Worm (Caenorhabditis elegans) whole organism, L4 larva: ENCODE data around the gene ttn-1.

Experiments
- F10B5.3 ChIP-seq: sonication (generic microtip); optimal IDR thresholded peaks from 2 replicates; lab custom pipeline; 2016; ENCODE audit warnings: mild to moderate bottlenecking, missing genetic modification characterization, missing compliant biosample characterization
- F44E2.7 ChIP-seq: fragments of 200-800 bp; sonication (Bioruptor generic); IDR thresholded peaks from 2 replicates; pipeline ENCODE4 v2.1.2; 2022; ENCODE audit warnings: missing genetic modification characterization, missing compliant biosample characterization
- F49E8.2 ChIP-seq: sonication (generic microtip); optimal IDR thresholded peaks from 2 replicates; lab custom pipeline; 2016; ENCODE audit warnings: missing compliant biosample characterization, mild to moderate bottlenecking, missing genetic modification characterization, borderline replicate concordance
- Y105C5A.15 ChIP-seq: fragments of 200-800 bp; sonication (Bioruptor generic); IDR thresholded peaks from 2 replicates; pipeline ENCODE4 v1.3.6; 2022; ENCODE audit warnings: missing genetic modification characterization, missing compliant biosample characterization
- Y48G9A.11 ChIP-seq: fragments of 200-800 bp; sonication (Bioruptor generic); IDR thresholded peaks from 2 replicates; pipeline ENCODE4 v1.3.6; 2022; ENCODE audit warnings: missing genetic modification reagents, missing genetic modification characterization, missing compliant biosample characterization
- Y75B8A.6 ChIP-seq: fragments of 200-800 bp; sonication (Bioruptor generic); IDR thresholded peaks from 2 replicates; pipeline ENCODE4 v1.3.6; 2022; ENCODE audit warnings: missing genetic modification reagents, missing genetic modification characterization, missing compliant biosample characterization
- ama-1 ChIP-seq: fragments of 150-350 bp; optimal IDR thresholded peaks from 2 replicates; lab custom pipeline; 2014; ENCODE audit warnings: inconsistent platforms, mixed read lengths
- arid-1 ChIP-seq: fragments of 200-800 bp; sonication (Bioruptor generic); conservative IDR thresholded peaks from 2 replicates; pipeline ENCODE4 v1.3.6; 2022; ENCODE audit warnings: missing genetic modification reagents, missing genetic modification characterization, missing compliant biosample characterization
- ceh-20 ChIP-seq: fragments of 200-800 bp; sonication (Bioruptor generic); IDR thresholded peaks from 2 replicates; pipeline ENCODE4 v1.3.6; 2022; ENCODE audit warnings: missing genetic modification reagents, missing genetic modification characterization, missing compliant biosample characterization
- ceh-62 ChIP-seq: sonication (generic microtip); optimal IDR thresholded peaks from 2 replicates; lab custom pipeline; 2017; ENCODE audit warnings: missing biosample characterization, missing genetic modification characterization
- daf-19 ChIP-seq: fragments of 200-800 bp; sonication (Bioruptor generic); conservative IDR thresholded peaks from 2 replicates; pipeline ENCODE4 v1.3.6; 2022; ENCODE audit warnings: missing genetic modification characterization, missing compliant biosample characterization
- dmd-6 ChIP-seq: fragments of 200-800 bp; sonication (Bioruptor generic); IDR thresholded peaks from 2 replicates; pipeline ENCODE4 v1.3.6; 2022; ENCODE audit warnings: missing genetic modification reagents, missing genetic modification characterization, missing compliant biosample characterization
- dmd-8 ChIP-seq: fragments of 200-800 bp; sonication (Bioruptor generic); IDR thresholded peaks from 2 replicates; pipeline ENCODE4 v1.3.6; 2022; ENCODE audit warnings: missing genetic modification characterization, missing compliant biosample characterization
- dmd-9 ChIP-seq: fragments of 200-800 bp; sonication (Bioruptor generic); IDR thresholded peaks from 2 replicates; pipeline ENCODE4 v1.3.6; 2022; ENCODE audit warnings: missing genetic modification reagents, missing genetic modification characterization, missing compliant biosample characterization
- dpl-1 ChIP-seq: fragments of 150-350 bp; optimal IDR thresholded peaks from 2 replicates; lab custom pipeline; 2014; ENCODE audit warnings: missing biosample characterization, missing genetic modification reagents, missing genetic modification characterization
- duxl-1 ChIP-seq: sonication (generic microtip); optimal IDR thresholded peaks from 2 replicates; lab custom pipeline; 2016; ENCODE audit warnings: mild to moderate bottlenecking, missing genetic modification characterization, moderate library complexity, missing compliant biosample characterization; ENCODE audit not compliant: poor library complexity
- fkh-10 ChIP-seq: fragments of 150-350 bp; optimal IDR thresholded peaks from 2 replicates; lab custom pipeline; 2014; ENCODE audit warnings: missing biosample characterization, missing genetic modification reagents, missing genetic modification characterization
- lin-15B ChIP-seq: fragments of 150-350 bp; sonication (generic microtip); optimal IDR thresholded peaks from 3 replicates; lab custom pipeline; 2014; ENCODE audit warnings: missing biosample characterization, missing genetic modification characterization
- lin-29 ChIP-seq: fragments of 200-800 bp; sonication (Bioruptor generic); IDR thresholded peaks from 2 replicates; pipeline ENCODE4 v1.3.6; 2022; ENCODE audit warnings: missing genetic modification reagents, missing genetic modification characterization, missing compliant biosample characterization
- lin-38 ChIP-seq: fragments of 200-800 bp; sonication (Bioruptor generic); IDR thresholded peaks from 2 replicates; pipeline ENCODE4 v1.3.6; 2022; ENCODE audit warnings: missing genetic modification reagents, missing genetic modification characterization, missing compliant biosample characterization
- lir-3 ChIP-seq: sonication (generic microtip); optimal IDR thresholded peaks from 2 replicates; lab custom pipeline; 2016; ENCODE audit warnings: mild to moderate bottlenecking, missing genetic modification characterization, missing compliant biosample characterization
- madf-9 ChIP-seq: fragments of 200-800 bp; sonication (Bioruptor generic); conservative IDR thresholded peaks from 2 replicates; pipeline ENCODE4 v1.3.6; 2022; ENCODE audit warnings: missing genetic modification reagents, missing genetic modification characterization, missing compliant biosample characterization
- mdt-29 ChIP-seq: fragments of 200-800 bp; sonication (Bioruptor generic); IDR thresholded peaks from 2 replicates; pipeline ENCODE4 v1.3.6; 2022; ENCODE audit warnings: missing genetic modification reagents, missing genetic modification characterization, missing compliant biosample characterization
- mes-2 ChIP-seq: sonication (generic microtip); optimal IDR thresholded peaks from 2 replicates; lab custom pipeline; 2016; ENCODE audit warnings: missing genotype, mild to moderate bottlenecking, missing genetic modification characterization, missing compliant biosample characterization; ENCODE audit not compliant: poor library complexity, severe bottlenecking
- nhr-111 ChIP-seq: fragments of 200-800 bp; sonication (Bioruptor generic); optimal IDR thresholded peaks from 2 replicates; lab custom pipeline; 2018; ENCODE audit warnings: mild to moderate bottlenecking, missing genetic modification characterization, missing compliant biosample characterization
- nhr-237 ChIP-seq: sonication (generic microtip); optimal IDR thresholded peaks from 2 replicates; lab custom pipeline; 2017; ENCODE audit warnings: missing biosample characterization, missing genetic modification characterization
- nhr-25 ChIP-seq: sonication (generic microtip); optimal IDR thresholded peaks from 2 replicates; lab custom pipeline; 2017; ENCODE audit warnings: missing genetic modification characterization, mild to moderate bottlenecking, missing compliant biosample characterization, antibody characterized with exemption, moderate library complexity, borderline replicate concordance; ENCODE audit not compliant: insufficient read depth
- nhr-48 ChIP-seq: sonication (generic microtip); optimal IDR thresholded peaks from 2 replicates; lab custom pipeline; 2016; ENCODE audit warnings: mild to moderate bottlenecking, missing genetic modification characterization, missing compliant biosample characterization
- nhr-77 ChIP-seq: fragments of 150-350 bp; optimal IDR thresholded peaks from 2 replicates; lab custom pipeline; 2014; ENCODE audit warnings: missing biosample characterization, missing genetic modification characterization
- pha-4 ChIP-seq, 2 experiments: fragments of 150-350 bp in 1 of 2; fragments of 200-800 bp in 1 of 2; sonication (Bioruptor generic) in 1 of 2; IDR thresholded peaks in 1 of 2; optimal IDR thresholded peaks in 1 of 2; 2 replicates each; pipeline versions ENCODE4 v1.3.6 to Lab custom; 2014 to 2022; ENCODE audit warnings: missing genetic modification characterization in 2 of 2, missing genetic modification reagents in 2 of 2, missing biosample characterization in 1 of 2, missing compliant biosample characterization in 1 of 2
- php-3 ChIP-seq: fragments of 200-800 bp; sonication (Bioruptor generic); IDR thresholded peaks from 2 replicates; pipeline ENCODE4 v1.3.6; 2022; ENCODE audit warnings: missing genetic modification reagents, missing genetic modification characterization, missing compliant biosample characterization
- pqm-1 ChIP-seq: sonication (generic microtip); optimal IDR thresholded peaks from 2 replicates; lab custom pipeline; 2017; ENCODE audit warnings: missing biosample characterization, missing genetic modification characterization
- rbr-2 ChIP-seq: sonication (generic microtip); optimal IDR thresholded peaks from 2 replicates; lab custom pipeline; 2016; ENCODE audit warnings: missing genotype, missing genetic modification characterization, missing compliant biosample characterization
- saeg-2 ChIP-seq: fragments of 200-800 bp; sonication (Bioruptor generic); IDR thresholded peaks from 2 replicates; pipeline ENCODE4 v1.3.6; 2022; ENCODE audit warnings: missing genetic modification reagents, missing genetic modification characterization, missing compliant biosample characterization
- sdz-12 ChIP-seq: fragments of 200-800 bp; sonication (Bioruptor generic); optimal IDR thresholded peaks from 2 replicates; lab custom pipeline; 2018; ENCODE audit warnings: mild to moderate bottlenecking, missing genetic modification characterization, missing compliant biosample characterization
- set-16 ChIP-seq: fragments of 200-800 bp; sonication (Bioruptor generic); IDR thresholded peaks from 2 replicates; pipeline ENCODE4 v1.3.6; 2022; ENCODE audit warnings: missing genetic modification reagents, missing genetic modification characterization, missing compliant biosample characterization
- skn-1 ChIP-seq: fragments of 150-350 bp; optimal IDR thresholded peaks from 2 replicates; lab custom pipeline; 2014; ENCODE audit warnings: missing biosample characterization, missing genetic modification characterization
- snpc-1.2 ChIP-seq: fragments of 200-800 bp; sonication (Bioruptor generic); IDR thresholded peaks from 2 replicates; pipeline ENCODE4 v1.3.6; 2022; ENCODE audit warnings: missing genetic modification reagents, missing genetic modification characterization, missing compliant biosample characterization
- spr-1 ChIP-seq: sonication (generic microtip); optimal IDR thresholded peaks from 2 replicates; lab custom pipeline; 2016; ENCODE audit warnings: mild to moderate bottlenecking, missing genetic modification characterization, missing compliant biosample characterization
- spr-3 ChIP-seq: fragments of 200-800 bp; sonication (Bioruptor generic); optimal IDR thresholded peaks from 2 replicates; lab custom pipeline; 2018; ENCODE audit warnings: mild to moderate bottlenecking, missing genetic modification characterization, missing compliant biosample characterization
- unc-62 ChIP-seq, 3 experiments: fragments of 150-350 bp in 1 of 3; sonication (generic microtip); optimal IDR thresholded peaks in 2 of 3; peaks in 1 of 3; 1 replicate in 1 of 3; 2 replicates in 2 of 3; lab custom pipeline; 2014 to 2017; ENCODE audit warnings: missing biosample characterization in 3 of 3, missing genetic modification characterization in 3 of 3, missing genetic modification reagents in 3 of 3, missing genotype in 1 of 3
- vab-7 ChIP-seq: fragments of 200-800 bp; sonication (Bioruptor generic); IDR thresholded peaks from 2 replicates; pipeline ENCODE4 v1.3.6; 2022; ENCODE audit warnings: missing genetic modification reagents, missing genetic modification characterization, missing compliant biosample characterization
- zag-1 ChIP-seq: fragments of 150-350 bp; optimal IDR thresholded peaks from 2 replicates; lab custom pipeline; 2014; ENCODE audit warnings: missing biosample characterization, missing genetic modification characterization
- zfp-2 ChIP-seq: sonication (generic microtip); optimal IDR thresholded peaks from 2 replicates; lab custom pipeline; 2016; ENCODE audit warnings: mild to moderate bottlenecking, missing genetic modification characterization, missing compliant biosample characterization
- zfp-3 ChIP-seq: fragments of 200-800 bp; sonication (Bioruptor generic); conservative IDR thresholded peaks from 2 replicates; pipeline ENCODE4 v1.3.6; 2022; ENCODE audit warnings: missing genetic modification reagents, missing genetic modification characterization, missing compliant biosample characterization
- zip-11 ChIP-seq: fragments of 200-800 bp; sonication (Bioruptor generic); IDR thresholded peaks from 2 replicates; pipeline ENCODE4 v1.3.6; 2022; ENCODE audit warnings: missing genetic modification characterization, missing compliant biosample characterization
- ztf-11 ChIP-seq: fragments of 150-350 bp; optimal IDR thresholded peaks from 2 replicates; lab custom pipeline; 2014; ENCODE audit warnings: missing biosample characterization, missing genetic modification characterization

ttn-1 gene

DNA sequence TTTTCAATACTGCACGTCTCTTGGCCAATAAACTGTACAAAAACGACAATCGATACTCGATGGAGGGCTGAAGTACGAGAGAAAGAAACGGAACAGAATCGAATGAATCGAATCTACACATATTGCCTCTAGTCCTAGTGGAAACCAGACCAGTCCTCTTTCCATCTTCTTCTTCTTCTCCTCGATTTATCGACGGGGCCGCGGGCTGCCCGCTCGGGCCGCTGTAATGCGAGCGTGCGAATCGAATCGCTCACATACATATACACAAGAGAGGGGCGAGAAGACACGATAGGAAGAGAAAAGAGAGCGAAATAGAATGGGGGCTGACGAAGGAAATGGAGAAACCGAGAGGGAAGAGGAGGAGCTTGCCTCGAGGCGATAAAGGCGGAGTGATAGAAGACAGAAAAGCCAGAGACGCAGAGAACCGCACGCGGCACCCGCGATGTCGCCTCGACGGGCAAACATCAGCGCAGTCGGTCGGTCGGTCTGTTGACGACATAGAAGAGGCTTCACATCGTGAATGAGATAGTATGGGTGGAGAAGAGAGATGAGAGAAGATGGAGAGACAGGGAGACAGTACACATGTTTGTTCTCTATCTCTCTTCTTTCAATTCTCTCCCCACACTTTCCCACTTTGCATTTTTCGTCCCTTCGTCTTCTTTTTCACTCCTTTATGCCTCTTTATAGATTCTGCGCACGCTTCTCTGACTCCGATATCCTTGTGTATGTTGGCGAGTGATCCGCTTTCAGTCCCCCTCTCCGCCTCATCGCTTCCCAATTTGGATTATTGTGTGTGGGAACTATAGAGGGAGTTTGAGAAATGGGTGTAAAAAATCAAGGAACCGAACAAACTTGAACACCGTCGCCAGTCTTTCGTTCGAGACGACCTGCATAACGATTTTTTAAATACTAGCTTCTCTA is 25.2 kb upstream of the ttn-1 start (continued):
- TF ChIP-seq Y105C5A.15 (GFP tag; lab: Robert Waterston, UW): no peak
- TF ChIP-seq madf-9 (GFP tag; lab: Robert Waterston, UW): peak; percentile 74; the same call in 1 of the 2 replicates
- TF ChIP-seq nhr-77 (tag; lab: Kevin White, UChicago): peak; percentile 13
- TF ChIP-seq ztf-11 (tag; lab: Kevin White, UChicago): no peak
- peak; percentile 99 for TF ChIP-seq ama-1 (lab: Kevin White, UChicago)
- TF ChIP-seq zfp-3: peak; percentile 68; the same call in 1 of the 2 replicates
- TF ChIP-seq dpl-1 (GFP tag; lab: Kevin White, UChicago): peak; percentile 67
- TF ChIP-seq nhr-48 (tag; lab: Kevin White, UChicago): peak; percentile 96
- TF ChIP-seq dmd-9 (GFP tag; lab: Robert Waterston, UW): no peak
- peak; percentile 96 for TF ChIP-seq rbr-2 (tag; lab: Kevin White, UChicago)
- peak; percentile 81 for TF ChIP-seq arid-1 (GFP tag; lab: Robert Waterston, UW)
- peak; percentile 96 for TF ChIP-seq pha-4 (GFP tag; IDR thresholded peaks at IDR 0.05; lab: Robert Waterston, UW)
- peak; percentile 41 for TF ChIP-seq pha-4 (tag; optimal IDR thresholded peaks at IDR 0.05; lab: Kevin White, UChicago)
- TF ChIP-seq Y75B8A.6 (GFP tag; lab: Robert Waterston, UW): no peak; the same call in 1 of the 2 replicates
- TF ChIP-seq Y48G9A.11 (GFP tag; lab: Robert Waterston, UW): no peak
- TF ChIP-seq saeg-2 (GFP tag; lab: Robert Waterston, UW): peak; percentile 87
- peak in 1 of 2 experiments; percentile 100 for TF ChIP-seq unc-62 (GFP tag; optimal IDR thresholded peaks at IDR 0.05 in 1 of 2; lab: Kevin White, UChicago)
- TF ChIP-seq unc-62 (tag; optimal IDR thresholded peaks at IDR 0.05; lab: Kevin White, UChicago): no peak
- TF ChIP-seq php-3 (GFP tag; lab: Robert Waterston, UW): peak; percentile 71
- no peak for TF ChIP-seq pqm-1
- no peak for TF ChIP-seq F44E2.7 (GFP tag; lab: Robert Waterston, UW)
- TF ChIP-seq F10B5.3 (tag; lab: Kevin White, UChicago): peak; percentile 22
- TF ChIP-seq zip-11 (GFP tag; lab: Robert Waterston, UW): no peak
- no peak for TF ChIP-seq duxl-1
- TF ChIP-seq nhr-25 (tag; lab: Kevin White, UChicago): peak; percentile 95
- no peak; the same call in 1 of the 2 replicates for TF ChIP-seq lin-29 (GFP tag; lab: Robert Waterston, UW)
- TF ChIP-seq dmd-6 (GFP tag; lab: Robert Waterston, UW): peak; percentile 95
- peak; percentile 63 for TF ChIP-seq mes-2
- no peak for TF ChIP-seq daf-19 (GFP tag; lab: Robert Waterston, UW)
- peak; percentile 48; the same call in 1 of the 2 replicates for TF ChIP-seq mdt-29
- no peak for TF ChIP-seq zag-1 (tag; lab: Kevin White, UChicago)
- no peak for TF ChIP-seq lin-15B (tag; lab: Kevin White, UChicago)
- peak; percentile 93 for TF ChIP-seq fkh-10 (GFP tag; lab: Kevin White, UChicago)
- TF ChIP-seq ceh-62 (tag; lab: Kevin White, UChicago): no peak
- TF ChIP-seq vab-7 (GFP tag; lab: Robert Waterston, UW): no peak
- peak; percentile 100 for TF ChIP-seq set-16 (GFP tag; lab: Robert Waterston, UW)
- TF ChIP-seq lir-3 (tag; lab: Kevin White, UChicago): no peak
- no peak for TF ChIP-seq sdz-12 (GFP tag; lab: Kevin White, UChicago)
- TF ChIP-seq zfp-2: peak; percentile 8
- no peak for TF ChIP-seq snpc-1.2 (GFP tag; lab: Robert Waterston, UW)
- peak; percentile 91 for TF ChIP-seq ceh-20 (GFP tag; lab: Robert Waterston, UW)
- peak; percentile 90 for TF ChIP-seq spr-1 (tag; lab: Kevin White, UChicago)
- peak; percentile 75; the same call in 1 of the 2 replicates for TF ChIP-seq dmd-8 (GFP tag; lab: Robert Waterston, UW)
- peak; percentile 5 for TF ChIP-seq nhr-237 (tag; lab: Kevin White, UChicago)
- TF ChIP-seq skn-1 (tag; lab: Kevin White, UChicago): peak; percentile 25
- TF ChIP-seq nhr-111 (GFP tag; lab: Kevin White, UChicago): peak; percentile 59
- TF ChIP-seq lin-38 (GFP tag; lab: Robert Waterston, UW): peak; percentile 61
- TF ChIP-seq F49E8.2 (tag; lab: Kevin White, UChicago): no peak
- peak; percentile 41 for TF ChIP-seq spr-3 (GFP tag; lab: Kevin White, UChicago)
